Worm (Caenorhabditis elegans) whole organism, early embryonic: ENCODE measurements around the gene nfx-1.

ENCODE experiments used
- B0310.2 ChIP-seq: sonication (generic microtip); optimal IDR thresholded peaks from 2 replicates; lab custom pipeline; 2016; ENCODE audit warnings: mild to moderate bottlenecking, missing genetic modification characterization, missing compliant biosample characterization
- F13C5.2 ChIP-seq: sonication (generic microtip); optimal IDR thresholded peaks from 2 replicates; lab custom pipeline; 2017; ENCODE audit warnings: mild to moderate bottlenecking, missing genetic modification characterization, inconsistent platforms, missing compliant biosample characterization
- aly-1 ChIP-seq: sonication (generic microtip); optimal IDR thresholded peaks from 2 replicates; lab custom pipeline; 2016; ENCODE audit warnings: missing genetic modification characterization, missing compliant biosample characterization
- ama-1 ChIP-seq: fragments of 150-350 bp; optimal IDR thresholded peaks from 2 replicates; lab custom pipeline; 2014
- ceh-13 ChIP-seq: fragments of 200-800 bp; sonication (Bioruptor generic); optimal IDR thresholded peaks from 2 replicates; lab custom pipeline; 2018; ENCODE audit warnings: mild to moderate bottlenecking, missing genetic modification characterization, missing compliant biosample characterization
- ceh-36 ChIP-seq: sonication (generic microtip); optimal IDR thresholded peaks from 2 replicates; lab custom pipeline; 2016; ENCODE audit warnings: missing genetic modification characterization, inconsistent platforms, missing compliant biosample characterization
- ets-7 ChIP-seq: sonication (generic microtip); optimal IDR thresholded peaks from 2 replicates; lab custom pipeline; 2016; ENCODE audit warnings: missing genotype, missing genetic modification characterization, missing compliant biosample characterization
- flt-1 ChIP-seq: fragments of 200-800 bp; sonication (Bioruptor generic); IDR thresholded peaks from 2 replicates; pipeline ENCODE4 v1.3.6; 2022; ENCODE audit warnings: missing genetic modification characterization, missing compliant biosample characterization
- hmbx-1 ChIP-seq: sonication (generic microtip); optimal IDR thresholded peaks from 2 replicates; lab custom pipeline; 2016; ENCODE audit warnings: mild to moderate bottlenecking, missing genetic modification characterization, missing compliant biosample characterization
- hmg-4 ChIP-seq: fragments of 200-800 bp; sonication (Bioruptor generic); optimal IDR thresholded peaks from 2 replicates; lab custom pipeline; 2018; ENCODE audit warnings: mild to moderate bottlenecking, missing genetic modification characterization, missing compliant biosample characterization
- hnd-1 ChIP-seq: sonication (generic microtip); optimal IDR thresholded peaks from 2 replicates; lab custom pipeline; 2016; ENCODE audit warnings: missing genetic modification characterization, missing compliant biosample characterization
- pes-1 ChIP-seq: fragments of 200-800 bp; sonication (Bioruptor generic); IDR thresholded peaks from 2 replicates; pipeline ENCODE4 v1.3.6; 2022; ENCODE audit warnings: missing genetic modification reagents, missing genetic modification characterization, missing compliant biosample characterization
- scrt-1 ChIP-seq: fragments of 200-800 bp; sonication (Bioruptor generic); IDR thresholded peaks from 2 replicates; pipeline ENCODE4 v1.3.6; 2022; ENCODE audit warnings: missing genetic modification characterization, missing compliant biosample characterization
- sea-1 ChIP-seq: fragments of 200-800 bp; sonication (Bioruptor generic); conservative IDR thresholded peaks from 2 replicates; pipeline ENCODE4 v1.3.6; 2022; ENCODE audit warnings: missing genetic modification characterization, missing compliant biosample characterization
- tbx-11 ChIP-seq: fragments of 200-800 bp; sonication (Bioruptor generic); IDR thresholded peaks from 2 replicates; pipeline ENCODE4 v1.3.6; 2022; ENCODE audit warnings: missing genetic modification characterization, missing compliant biosample characterization
- tbx-37 ChIP-seq: fragments of 200-800 bp; sonication (Bioruptor generic); conservative IDR thresholded peaks from 2 replicates; pipeline ENCODE4 v1.3.6; 2022; ENCODE audit warnings: missing genetic modification reagents, missing genetic modification characterization, missing compliant biosample characterization
- tra-4 ChIP-seq: sonication (generic microtip); optimal IDR thresholded peaks from 2 replicates; lab custom pipeline; 2017; ENCODE audit warnings: missing genetic modification characterization, missing compliant biosample characterization

The nfx-1 gene

ce11 chrIII:6415306-6415973 lies 40.3 kb downstream of the nfx-1 start, which contains the start of gene nas-4:
nas-4 (minus strand) TSS chrIII:6415656.
- TF ChIP-seq ets-7 (tag; lab: Kevin White, UChicago) = no peak
- TF ChIP-seq pes-1 = no peak
- TF ChIP-seq ama-1 = no peak
- no peak for TF ChIP-seq tbx-11 (GFP tag; lab: Robert Waterston, UW)
- TF ChIP-seq aly-1 (tag; lab: Kevin White, UChicago) = no peak
- TF ChIP-seq scrt-1 = no peak
- TF ChIP-seq F13C5.2 (tag; lab: Kevin White, UChicago) = no peak

- TF ChIP-seq scrt-1 = no peak
- no peak for TF ChIP-seq B0310.2 (tag; lab: Kevin White, UChicago)
- no peak for TF ChIP-seq hnd-1 (tag; lab: Kevin White, UChicago)
- no peak for TF ChIP-seq ceh-13 (GFP tag; lab: Kevin White, UChicago)
- TF ChIP-seq ets-7 (tag; lab: Kevin White, UChicago) = no peak
- TF ChIP-seq hmg-4 (GFP tag; lab: Kevin White, UChicago) = no peak
- no peak for TF ChIP-seq tra-4 (tag; lab: Kevin White, UChicago)
- TF ChIP-seq sea-1 (GFP tag; lab: Robert Waterston, UW) = no peak
- TF ChIP-seq hmbx-1 (tag; lab: Kevin White, UChicago) = no peak
- TF ChIP-seq pes-1 = no peak
- TF ChIP-seq ama-1 = no peak
Measured at ce11 chrIII:6418254-6418653, 43.1 kb downstream of the nfx-1 start.

- TF ChIP-seq tbx-11 (GFP tag; lab: Robert Waterston, UW) (no peak), F13C5.2 (tag; lab: Kevin White, UChicago) (no peak), ets-7 (tag; lab: Kevin White, UChicago) (no peak), tbx-37 (GFP tag; lab: Robert Waterston, UW) (no peak), sea-1 (GFP tag; lab: Robert Waterston, UW) (no peak), flt-1 (GFP tag; lab: Robert Waterston, UW) (no peak), ama-1 (no peak), B0310.2 (tag; lab: Kevin White, UChicago) (no peak), hmg-4 (GFP tag; lab: Kevin White, UChicago) (no peak), ceh-13 (GFP tag; lab: Kevin White, UChicago) (no peak), aly-1 (tag; lab: Kevin White, UChicago) (no peak), tra-4 (tag; lab: Kevin White, UChicago) (no peak), hmbx-1 (tag; lab: Kevin White, UChicago) (no peak), ceh-36 (no peak)
Measured at ce11 chrIII:6419409-6419944, 44.3 kb downstream of the nfx-1 start, which contains the start of gene atgl-1. atgl-1 (minus strand) TSS chrIII:6419459.

ce11 chrIII:6420201-6420600 lies 45.0 kb downstream of the nfx-1 start:
- TF ChIP-seq pes-1 = no peak
- no peak for TF ChIP-seq tra-4 (tag; lab: Kevin White, UChicago)
- TF ChIP-seq scrt-1 = no peak
- no peak for TF ChIP-seq F13C5.2 (tag; lab: Kevin White, UChicago)

- no peak for TF ChIP-seq scrt-1
- TF ChIP-seq hmbx-1 (tag; lab: Kevin White, UChicago) = no peak
- TF ChIP-seq ama-1 = no peak
- no peak for TF ChIP-seq tbx-11 (GFP tag; lab: Robert Waterston, UW)
- no peak for TF ChIP-seq tra-4 (tag; lab: Kevin White, UChicago)
- TF ChIP-seq ceh-36 = no peak
- no peak for TF ChIP-seq F13C5.2 (tag; lab: Kevin White, UChicago)
- no peak for TF ChIP-seq hmg-4 (GFP tag; lab: Kevin White, UChicago)
- TF ChIP-seq tbx-37 (GFP tag; lab: Robert Waterston, UW) = no peak
- no peak for TF ChIP-seq ets-7 (tag; lab: Kevin White, UChicago)
- TF ChIP-seq B0310.2 (tag; lab: Kevin White, UChicago) = no peak
- TF ChIP-seq sea-1 (GFP tag; lab: Robert Waterston, UW) = no peak
- TF ChIP-seq pes-1 = no peak
- no peak for TF ChIP-seq flt-1 (GFP tag; lab: Robert Waterston, UW)
- TF ChIP-seq aly-1 (tag; lab: Kevin White, UChicago) = no peak
- no peak for TF ChIP-seq hnd-1 (tag; lab: Kevin White, UChicago)
- no peak for TF ChIP-seq ceh-13 (GFP tag; lab: Kevin White, UChicago)
Measured at ce11 chrIII:6420995-6421404, 45.8 kb downstream of the nfx-1 start.

ce11 chrIII:6421473-6421872 lies 46.3 kb downstream of the nfx-1 start:
- no peak for TF ChIP-seq hmg-4 (GFP tag; lab: Kevin White, UChicago)
- no peak for TF ChIP-seq ceh-13 (GFP tag; lab: Kevin White, UChicago)
- no peak for TF ChIP-seq ets-7 (tag; lab: Kevin White, UChicago)
- TF ChIP-seq ceh-36 = no peak
- no peak for TF ChIP-seq B0310.2 (tag; lab: Kevin White, UChicago)
- TF ChIP-seq sea-1 (GFP tag; lab: Robert Waterston, UW) = no peak
- no peak for TF ChIP-seq aly-1 (tag; lab: Kevin White, UChicago)
- no peak for TF ChIP-seq hnd-1 (tag; lab: Kevin White, UChicago)
- no peak for TF ChIP-seq tra-4 (tag; lab: Kevin White, UChicago)
- TF ChIP-seq pes-1 = no peak
- no peak for TF ChIP-seq tbx-11 (GFP tag; lab: Robert Waterston, UW)
- TF ChIP-seq flt-1 (GFP tag; lab: Robert Waterston, UW) = no peak
- TF ChIP-seq hmbx-1 (tag; lab: Kevin White, UChicago) = no peak
- no peak for TF ChIP-seq ama-1
- no peak for TF ChIP-seq scrt-1
- no peak for TF ChIP-seq tbx-37 (GFP tag; lab: Robert Waterston, UW)
- no peak for TF ChIP-seq F13C5.2 (tag; lab: Kevin White, UChicago)

ce11 chrIII:6421973-6422511 lies 46.9 kb downstream of the nfx-1 start:
- TF ChIP-seq ets-7 (tag; lab: Kevin White, UChicago) (no peak), sea-1 (GFP tag; lab: Robert Waterston, UW) (no peak), ama-1 (no peak), tbx-11 (GFP tag; lab: Robert Waterston, UW) (no peak), ceh-13 (GFP tag; lab: Kevin White, UChicago) (no peak), hmg-4 (GFP tag; lab: Kevin White, UChicago) (no peak), tra-4 (tag; lab: Kevin White, UChicago) (no peak), ceh-36 (no peak), F13C5.2 (tag; lab: Kevin White, UChicago) (no peak), tbx-37 (GFP tag; lab: Robert Waterston, UW) (no peak), flt-1 (GFP tag; lab: Robert Waterston, UW) (no peak), pes-1 (no peak), hmbx-1 (tag; lab: Kevin White, UChicago) (no peak), hnd-1 (tag; lab: Kevin White, UChicago) (no peak), aly-1 (tag; lab: Kevin White, UChicago) (no peak), scrt-1 (no peak), B0310.2 (tag; lab: Kevin White, UChicago) (no peak)
